Worm (Caenorhabditis elegans) whole organism, L1 larva: Measurements from ENCODE around the gene ZK1236.5.

Experiments
- C34B4.2 ChIP-seq: sonication (generic microtip); optimal IDR thresholded peaks from 2 replicates; lab custom pipeline; 2017; ENCODE audit warnings: mild to moderate bottlenecking, missing genetic modification characterization, missing compliant biosample characterization
- F16B12.6 ChIP-seq: fragments of 150-350 bp; optimal IDR thresholded peaks from 2 replicates; lab custom pipeline; 2014; ENCODE audit warnings: missing biosample characterization, missing genetic modification characterization
- Y116A8C.19 ChIP-seq: sonication (generic microtip); optimal IDR thresholded peaks from 2 replicates; lab custom pipeline; 2016; ENCODE audit warnings: missing compliant biosample characterization, missing genetic modification characterization, borderline replicate concordance
- aly-2 ChIP-seq: fragments of 150-350 bp; optimal IDR thresholded peaks from 2 replicates; lab custom pipeline; 2014; ENCODE audit warnings: missing biosample characterization, missing genetic modification characterization
- ama-1 ChIP-seq: fragments of 150-350 bp; optimal IDR thresholded peaks from 2 replicates; lab custom pipeline; 2014
- blmp-1 ChIP-seq: fragments of 150-350 bp; optimal IDR thresholded peaks from 2 replicates; lab custom pipeline; 2014; ENCODE audit warnings: missing biosample characterization, missing genetic modification characterization
- ceh-63 ChIP-seq: fragments of 200-800 bp; sonication (Bioruptor generic); optimal IDR thresholded peaks from 2 replicates; lab custom pipeline; 2018; ENCODE audit warnings: mild to moderate bottlenecking, missing genetic modification characterization, missing compliant biosample characterization
- ceh-82 ChIP-seq, 3 experiments: fragments of 150-350 bp in 1 of 3; sonication (generic microtip) in 2 of 3; optimal IDR thresholded peaks; 2 replicates each; lab custom pipeline; 2014 to 2017; ENCODE audit warnings: missing biosample characterization in 3 of 3, missing genetic modification characterization in 3 of 3
- ces-1 ChIP-seq: fragments of 150-350 bp; optimal IDR thresholded peaks from 2 replicates; lab custom pipeline; 2014; ENCODE audit warnings: missing biosample characterization, missing genetic modification reagents, missing genetic modification characterization
- dpl-1 ChIP-seq, 3 experiments: fragments of 150-350 bp in 2 of 3; sonication (generic microtip) in 1 of 3; optimal IDR thresholded peaks; 2 replicates each; lab custom pipeline; 2014 to 2017; ENCODE audit warnings: missing biosample characterization in 3 of 3, missing genetic modification characterization in 3 of 3, missing genetic modification reagents in 3 of 3
- efl-1 ChIP-seq, 4 experiments: fragments of 150-350 bp; optimal IDR thresholded peaks in 3 of 4; peaks in 1 of 4; 1 replicate in 1 of 4; 2 replicates in 3 of 4; lab custom pipeline; 2014; ENCODE audit warnings: missing biosample characterization in 2 of 4, missing genetic modification characterization in 2 of 4, missing genetic modification reagents in 2 of 4
- efl-3 ChIP-seq: fragments of 200-800 bp; sonication (Bioruptor generic); optimal IDR thresholded peaks from 2 replicates; lab custom pipeline; 2018; ENCODE audit warnings: mild to moderate bottlenecking, missing genetic modification characterization, missing compliant biosample characterization
- egl-13 ChIP-seq: sonication (generic microtip); optimal IDR thresholded peaks from 2 replicates; lab custom pipeline; 2016; ENCODE audit warnings: missing genotype, missing genetic modification reagents, missing genetic modification characterization, missing compliant biosample characterization
- elt-3 ChIP-seq, 6 experiments: fragments of 150-350 bp in 1 of 6; sonication (generic microtip); optimal IDR thresholded peaks; 2 replicates each; lab custom pipeline; 2017 to 2018; ENCODE audit warnings: missing biosample characterization in 6 of 6, missing genetic modification characterization in 6 of 6, inconsistent platforms in 1 of 6
- ets-5 ChIP-seq: fragments of 200-800 bp; sonication (Bioruptor generic); IDR thresholded peaks from 2 replicates; pipeline ENCODE4 v1.3.6; 2022; ENCODE audit warnings: missing genetic modification characterization, missing compliant biosample characterization
- fkh-4 ChIP-seq: sonication (generic microtip); optimal IDR thresholded peaks from 2 replicates; lab custom pipeline; 2016; ENCODE audit warnings: missing compliant biosample characterization, missing genetic modification characterization, borderline replicate concordance
- hlh-17 ChIP-seq: fragments of 200-800 bp; sonication (Bioruptor generic); optimal IDR thresholded peaks from 2 replicates; lab custom pipeline; 2018; ENCODE audit warnings: missing genetic modification characterization, mild to moderate bottlenecking, missing compliant biosample characterization, moderate library complexity, borderline replicate concordance
- hlh-4 ChIP-seq: sonication (generic microtip); optimal IDR thresholded peaks from 2 replicates; lab custom pipeline; 2016; ENCODE audit warnings: mild to moderate bottlenecking, missing genetic modification characterization, missing compliant biosample characterization
- irx-1 ChIP-seq: sonication (generic microtip); optimal IDR thresholded peaks from 2 replicates; lab custom pipeline; 2016; ENCODE audit warnings: missing genetic modification characterization, missing compliant biosample characterization
- isw-1 ChIP-seq: fragments of 200-800 bp; sonication (Bioruptor generic); IDR thresholded peaks from 2 replicates; pipeline ENCODE4 v1.3.6; 2022; ENCODE audit warnings: missing genetic modification characterization, missing compliant biosample characterization
- lin-35 ChIP-seq, 2 experiments: fragments of 150-350 bp; optimal IDR thresholded peaks; 2 replicates each; lab custom pipeline; 2014; ENCODE audit warnings: missing biosample characterization in 2 of 2, missing genetic modification characterization in 2 of 2, missing genetic modification reagents in 2 of 2
- lsy-2 ChIP-seq, 2 experiments: fragments of 150-350 bp; optimal IDR thresholded peaks; 2 replicates each; lab custom pipeline; 2014; ENCODE audit warnings: missing biosample characterization in 2 of 2, missing genetic modification characterization in 2 of 2
- mdl-1 ChIP-seq, 2 experiments: fragments of 150-350 bp; optimal IDR thresholded peaks; 2 replicates each; lab custom pipeline; 2014 to 2017; ENCODE audit warnings: missing biosample characterization in 2 of 2, missing genetic modification characterization in 2 of 2, inconsistent platforms in 1 of 2
- mef-2 ChIP-seq: fragments of 150-350 bp; optimal IDR thresholded peaks from 2 replicates; lab custom pipeline; 2014; ENCODE audit warnings: missing biosample characterization, missing genetic modification characterization
- mep-1 ChIP-seq: fragments of 150-350 bp; optimal IDR thresholded peaks from 2 replicates; lab custom pipeline; 2014; ENCODE audit warnings: missing biosample characterization, missing genetic modification characterization
- nhr-47 ChIP-seq: sonication (generic microtip); optimal IDR thresholded peaks from 2 replicates; lab custom pipeline; 2016; ENCODE audit warnings: mild to moderate bottlenecking, missing genetic modification characterization, moderate library complexity, missing compliant biosample characterization
- nhr-71 ChIP-seq: sonication (generic microtip); optimal IDR thresholded peaks from 2 replicates; lab custom pipeline; 2016; ENCODE audit warnings: mild to moderate bottlenecking, missing genetic modification characterization, moderate library complexity, missing compliant biosample characterization
- nhr-76 ChIP-seq: sonication (generic microtip); optimal IDR thresholded peaks from 2 replicates; lab custom pipeline; 2017; ENCODE audit warnings: missing biosample characterization, missing genetic modification characterization
- nhr-85 ChIP-seq: sonication (generic microtip); peaks from one replicate; lab custom pipeline; 2016; ENCODE audit warnings: missing genetic modification characterization, inconsistent platforms, missing compliant biosample characterization
- nhr-90 ChIP-seq: sonication (generic microtip); optimal IDR thresholded peaks from 2 replicates; lab custom pipeline; 2016; ENCODE audit warnings: mild to moderate bottlenecking, missing genetic modification characterization, missing compliant biosample characterization; ENCODE audit not compliant: poor library complexity
- sox-4 ChIP-seq: sonication (generic microtip); optimal IDR thresholded peaks from 2 replicates; lab custom pipeline; 2016; ENCODE audit warnings: missing genetic modification characterization, missing compliant biosample characterization
- sup-37 ChIP-seq: fragments of 200-800 bp; sonication (Bioruptor generic); optimal IDR thresholded peaks from 2 replicates; lab custom pipeline; 2018; ENCODE audit warnings: mild to moderate bottlenecking, missing genetic modification characterization, missing compliant biosample characterization
- unc-130 ChIP-seq: fragments of 150-350 bp; optimal IDR thresholded peaks from 2 replicates; lab custom pipeline; 2017; ENCODE audit warnings: missing biosample characterization, missing genetic modification characterization, inconsistent platforms
- unc-86 ChIP-seq: sonication (generic microtip); optimal IDR thresholded peaks from 2 replicates; lab custom pipeline; 2016; ENCODE audit warnings: missing genetic modification characterization, missing compliant biosample characterization
- unc-98 ChIP-seq: fragments of 200-800 bp; sonication (Bioruptor generic); IDR thresholded peaks from 2 replicates; pipeline ENCODE4 v1.3.6; 2022; ENCODE audit warnings: missing genetic modification characterization, missing compliant biosample characterization
- xbp-1 ChIP-seq: sonication (generic microtip); optimal IDR thresholded peaks from 2 replicates; lab custom pipeline; 2016; ENCODE audit warnings: missing genetic modification characterization, missing compliant biosample characterization
- zag-1 ChIP-seq: fragments of 150-350 bp; optimal IDR thresholded peaks from 2 replicates; lab custom pipeline; 2014; ENCODE audit warnings: missing biosample characterization, missing genetic modification characterization
- zip-4 ChIP-seq: fragments of 200-800 bp; sonication (Bioruptor generic); optimal IDR thresholded peaks from 2 replicates; lab custom pipeline; 2018; ENCODE audit warnings: mild to moderate bottlenecking, missing genetic modification characterization, moderate library complexity, missing compliant biosample characterization
- ztf-11 ChIP-seq, 2 experiments: sonication (generic microtip); optimal IDR thresholded peaks; 2 replicates each; lab custom pipeline; 2016 to 2017; ENCODE audit warnings: missing genetic modification characterization in 2 of 2, missing biosample characterization in 1 of 2, missing compliant biosample characterization in 1 of 2
- ztf-4 ChIP-seq: fragments of 150-350 bp; optimal IDR thresholded peaks from 2 replicates; lab custom pipeline; 2014; ENCODE audit warnings: missing biosample characterization, missing genetic modification characterization

Gene ZK1236.5

ce11 chrIII:8461410-8461809 is 29.4 kb upstream of the ZK1236.5 start:
- TF ChIP-seq aly-2 (tag; lab: Kevin White, UChicago) (no peak), hlh-4 (tag; lab: Kevin White, UChicago) (no peak), efl-3 (GFP tag; lab: Kevin White, UChicago) (no peak), sox-4 (tag; lab: Kevin White, UChicago) (no peak), mdl-1 (tag; optimal IDR thresholded peaks at IDR 0.05; lab: Kevin White, UChicago) (no peak), blmp-1 (tag; lab: Kevin White, UChicago) (peak; percentile 47), egl-13 (tag; lab: Kevin White, UChicago) (no peak), dpl-1 (GFP tag; optimal IDR thresholded peaks at IDR 0.05; lab: Kevin White, UChicago) (no peak), lsy-2 (tag; optimal IDR thresholded peaks at IDR 0.05; lab: Kevin White, UChicago) (peak; percentile 49 to 84), hlh-17 (GFP tag; lab: Kevin White, UChicago) (no peak)

ce11 chrIII:8457605-8458004 is 25.6 kb upstream of the ZK1236.5 start:
- TF ChIP-seq efl-1 (optimal IDR thresholded peaks at IDR 0.05; lab: Kevin White, UChicago) (no peak), efl-1 (GFP tag; optimal IDR thresholded peaks at IDR 0.05 in 1 of 2; lab: Kevin White, UChicago) (peak in 1 of 2 experiments; percentile 51), ces-1 (GFP tag; lab: Kevin White, UChicago) (no peak)

- TF ChIP-seq dpl-1 (GFP tag; optimal IDR thresholded peaks at IDR 0.05; lab: Kevin White, UChicago) (no peak), nhr-85 (tag; lab: Kevin White, UChicago) (no peak), hlh-4 (tag; lab: Kevin White, UChicago) (no peak), hlh-17 (GFP tag; lab: Kevin White, UChicago) (no peak), elt-3 (tag; optimal IDR thresholded peaks at IDR 0.05; lab: Kevin White, UChicago) (no peak), unc-130 (tag; lab: Kevin White, UChicago) (no peak)
Observed at ce11 chrIII:8451181-8451580, 19.2 kb upstream of the ZK1236.5 start.

DNA sequence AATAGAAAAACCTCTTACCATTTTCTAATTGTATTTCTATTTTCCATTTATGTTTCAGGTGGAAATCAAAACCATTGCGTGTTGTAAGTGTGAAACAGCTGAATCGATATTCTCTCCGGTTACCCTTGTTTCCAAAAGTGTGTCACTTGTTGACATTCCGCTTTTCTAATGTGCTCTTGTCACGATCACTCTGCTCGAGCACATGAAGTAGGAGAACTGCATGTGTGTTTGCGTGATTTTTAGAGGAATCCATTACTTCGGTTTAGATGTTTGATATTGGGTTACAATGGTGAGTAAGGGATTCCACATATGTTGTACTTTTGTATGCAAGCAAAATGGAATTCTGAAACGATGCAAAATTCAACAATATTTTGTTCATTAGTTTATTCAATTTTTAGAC is 18.5 kb upstream of the ZK1236.5 start:
- TF ChIP-seq efl-1 (optimal IDR thresholded peaks at IDR 0.05; lab: Kevin White, UChicago) (no peak), efl-1 (GFP tag; optimal IDR thresholded peaks at IDR 0.05 in 1 of 2; lab: Kevin White, UChicago) (peak in 1 of 2 experiments; percentile 91), ztf-4 (peak; percentile 14), zip-4 (GFP tag; lab: Kevin White, UChicago) (no peak), C34B4.2 (tag; lab: Kevin White, UChicago) (no peak), ama-1 (lab: Kevin White, UChicago) (peak; percentile 8), mep-1 (peak; percentile 32), ztf-11 (tag; optimal IDR thresholded peaks at IDR 0.05; lab: Kevin White, UChicago) (peak in 1 of 2 experiments; percentile 1)

DNA sequence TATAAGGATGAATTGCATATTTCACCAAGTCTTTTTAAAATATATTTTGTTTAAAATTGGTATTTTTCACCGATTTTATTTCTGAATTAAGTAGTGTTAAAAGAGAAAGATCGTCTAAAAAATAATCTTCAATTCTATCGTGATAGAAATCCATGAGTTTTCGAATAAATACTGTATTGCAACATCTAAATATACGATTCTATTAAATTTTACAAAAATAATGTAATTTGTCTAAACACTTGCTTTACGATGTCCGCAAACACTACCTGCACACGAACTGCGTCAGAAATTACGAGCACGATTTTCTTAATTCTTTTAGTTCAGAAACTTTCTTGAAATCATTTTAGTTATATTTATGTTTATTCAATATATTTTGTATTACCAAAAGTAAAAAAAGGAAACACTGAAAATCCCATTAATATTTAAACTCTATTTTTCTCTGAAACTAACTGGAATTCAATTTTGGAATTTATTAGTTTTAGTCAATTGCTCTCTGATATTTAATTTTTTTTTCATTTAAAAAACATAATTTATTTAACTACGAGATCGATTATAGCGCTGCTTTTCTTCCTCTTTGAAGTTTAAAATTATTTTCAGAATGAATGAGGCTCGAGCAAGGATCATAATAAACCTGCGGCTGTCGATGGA is 17.3 kb upstream of the ZK1236.5 start, which contains the start of gene mrpl-32:
TSS of gene mrpl-32 (plus strand) at position 598 of the 648 bp plus-strand sequence.
- peak; percentile 45 for TF ChIP-seq F16B12.6 (tag; lab: Kevin White, UChicago)
- no peak for TF ChIP-seq ceh-63 (GFP tag; lab: Kevin White, UChicago)
- peak; percentile 29 for TF ChIP-seq nhr-71 (tag; lab: Kevin White, UChicago)
- no peak for TF ChIP-seq hlh-17 (GFP tag; lab: Kevin White, UChicago)
- TF ChIP-seq Y116A8C.19, result no peak
- no peak for TF ChIP-seq unc-130 (tag; lab: Kevin White, UChicago)
- no peak for TF ChIP-seq fkh-4 (tag; lab: Kevin White, UChicago)
- TF ChIP-seq mep-1, result peak; percentile 10
- TF ChIP-seq lin-35 (GFP tag; optimal IDR thresholded peaks at IDR 0.05; lab: Kevin White, UChicago), result peak in 1 of 2 experiments; percentile 17
- no peak for TF ChIP-seq sup-37
- no peak for TF ChIP-seq ets-5 (GFP tag; lab: Robert Waterston, UW)
- no peak for TF ChIP-seq xbp-1
- TF ChIP-seq ama-1 (lab: Kevin White, UChicago), result peak; percentile 82
- TF ChIP-seq isw-1 (GFP tag; lab: Robert Waterston, UW), result no peak
- no peak for TF ChIP-seq egl-13 (tag; lab: Kevin White, UChicago)
- TF ChIP-seq unc-86 (tag; lab: Kevin White, UChicago), result no peak
- TF ChIP-seq irx-1 (tag; lab: Kevin White, UChicago), result no peak
- no peak for TF ChIP-seq efl-3 (GFP tag; lab: Kevin White, UChicago)
- TF ChIP-seq aly-2 (tag; lab: Kevin White, UChicago), result peak; percentile 73
- TF ChIP-seq zag-1 (tag; lab: Kevin White, UChicago), result no peak
- TF ChIP-seq nhr-90 (tag; lab: Kevin White, UChicago), result peak; percentile 25
- TF ChIP-seq lsy-2 (tag; optimal IDR thresholded peaks at IDR 0.05; lab: Kevin White, UChicago), result peak; percentile 34 to 51
- peak in 1 of 3 experiments; percentile 10 for TF ChIP-seq dpl-1 (GFP tag; optimal IDR thresholded peaks at IDR 0.05; lab: Kevin White, UChicago)
- no peak for TF ChIP-seq efl-1 (optimal IDR thresholded peaks at IDR 0.05; lab: Kevin White, UChicago)
- peak; percentile 8 to 78 for TF ChIP-seq efl-1 (GFP tag; optimal IDR thresholded peaks at IDR 0.05 in 1 of 2; lab: Kevin White, UChicago)
- no peak for TF ChIP-seq unc-98 (GFP tag; lab: Robert Waterston, UW)
- TF ChIP-seq ceh-82 (tag; optimal IDR thresholded peaks at IDR 0.05; lab: Kevin White, UChicago), result no peak
- no peak for TF ChIP-seq nhr-76 (tag; lab: Kevin White, UChicago)
- TF ChIP-seq mef-2, result no peak
- TF ChIP-seq nhr-47 (tag; lab: Kevin White, UChicago), result peak; percentile 33
